Worm (Caenorhabditis elegans): ENCODE measurements around the gene sre-28.

ce11 chrV:9901119-9901518 lies 43.1 kb upstream of the sre-28 start:
- no peak for TF ChIP-seq fax-1 (tag; optimal IDR thresholded peaks at IDR 0.05)
- no peak for TF ChIP-seq pqm-1 (tag; optimal IDR thresholded peaks at IDR 0.05)
- TF ChIP-seq unc-86 (tag; optimal IDR thresholded peaks at IDR 0.05) = no peak
- TF ChIP-seq pha-4 (tag; optimal IDR thresholded peaks at IDR 0.05) = no peak
- no peak for TF ChIP-seq F13H6.1 (tag; optimal IDR thresholded peaks at IDR 0.05)
- no peak for TF ChIP-seq ahr-1 (tag; optimal IDR thresholded peaks at IDR 0.05)
- TF ChIP-seq pag-3 (tag; optimal IDR thresholded peaks at IDR 0.05; ENCODE audit: borderline replicate concordance) = no peak
- TF ChIP-seq ama-1 (optimal IDR thresholded peaks at IDR 0.05) = no peak
- TF ChIP-seq ets-4 (tag; optimal IDR thresholded peaks at IDR 0.05) = no peak
- no peak for TF ChIP-seq gmeb-2 (tag; optimal IDR thresholded peaks at IDR 0.05)
